Worm (Caenorhabditis elegans): ENCODE measurements around the gene F15B9.6.
A peak's percentile ranks its signal among the peaks of the same experiment; 100 is the strongest.

F15B9.6 gene

DNA sequence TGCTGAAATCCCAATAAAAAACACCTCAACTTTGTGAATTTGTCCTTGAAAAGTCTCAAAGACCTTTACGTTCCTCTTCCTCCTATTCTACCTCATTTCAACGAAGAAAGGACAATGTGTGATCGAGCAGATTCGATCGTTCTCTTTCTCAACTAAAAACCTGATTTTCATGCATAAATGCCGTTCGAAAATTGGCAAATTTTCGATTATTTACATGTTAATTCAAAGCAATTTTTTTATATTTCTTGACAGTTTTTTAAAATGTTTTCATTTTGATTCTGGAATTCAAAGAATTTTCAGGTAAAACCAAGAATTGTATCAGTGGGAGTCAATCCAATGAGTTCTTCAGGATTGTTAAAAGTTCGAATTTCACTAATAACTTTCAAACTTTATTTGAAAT, 45.4 kb upstream of the F15B9.6 start, which contains the start of gene lin-46:
Gene lin-46 (plus strand): TSS at position 301 of the 400 bp plus-strand sequence.
- TF ChIP-seq ztf-4 (tag; optimal IDR thresholded peaks at IDR 0.05) = no peak

DNA sequence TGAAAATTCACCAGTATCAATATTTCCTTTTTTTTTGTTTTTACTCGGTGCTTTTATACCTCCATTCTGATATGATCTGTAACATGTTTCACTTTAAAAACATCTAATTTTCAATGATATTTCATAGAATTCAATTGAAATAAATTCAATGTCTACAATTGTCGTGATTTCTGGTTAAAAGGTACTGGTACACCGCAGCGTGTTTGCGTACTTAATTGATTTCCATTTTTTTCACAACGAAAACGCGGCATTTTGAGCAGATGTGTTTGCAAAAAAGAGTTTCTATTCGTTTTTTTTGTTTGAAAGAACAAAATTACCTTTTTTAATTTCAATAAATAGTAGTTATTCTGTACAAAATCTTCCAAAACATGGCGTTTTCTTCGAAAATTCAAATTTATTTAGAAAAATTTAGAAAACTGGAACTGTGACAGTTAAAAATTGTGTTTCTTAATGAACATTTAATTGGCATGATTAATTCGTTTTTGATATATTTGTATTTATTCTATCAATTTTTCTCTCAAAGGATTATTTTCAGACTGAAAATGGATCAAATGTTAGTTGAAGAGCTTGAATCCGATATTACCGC, 43.3 kb upstream of the F15B9.6 start, which contains the start of gene pnn-1:
Gene pnn-1 (plus strand): TSS at position 536 of the 586 bp plus-strand sequence.
- TF ChIP-seq pqm-1 (tag; optimal IDR thresholded peaks at IDR 0.05) (no peak), nhr-20 (tag; optimal IDR thresholded peaks at IDR 0.05) (no peak), nhr-28 (tag; optimal IDR thresholded peaks at IDR 0.05) (no peak), tbx-2 (tag; optimal IDR thresholded peaks at IDR 0.05) (peak; percentile 12), F16B12.6 (tag; optimal IDR thresholded peaks at IDR 0.05) (peak; percentile 87), mdl-1 (tag; optimal IDR thresholded peaks at IDR 0.05) (no peak), ces-1 (GFP tag; optimal IDR thresholded peaks at IDR 0.05) (no peak), nhr-90 (tag; optimal IDR thresholded peaks at IDR 0.05; ENCODE audit: poor library complexity) (no peak), lin-14 (GFP tag; optimal IDR thresholded peaks at IDR 0.05) (peak; percentile 37), nhr-76 (tag; optimal IDR thresholded peaks at IDR 0.05) (no peak), lir-3 (tag; optimal IDR thresholded peaks at IDR 0.05; ENCODE audit: poor library complexity) (no peak), skn-1 (tag; optimal IDR thresholded peaks at IDR 0.05) (no peak), unc-30 (tag; optimal IDR thresholded peaks at IDR 0.05) (no peak), snu-23 (GFP tag; optimal IDR thresholded peaks at IDR 0.05) (peak; percentile 45), ceh-8 (GFP tag; optimal IDR thresholded peaks at IDR 0.05) (no peak), irx-1 (tag; optimal IDR thresholded peaks at IDR 0.05) (no peak), xbp-1 (tag; optimal IDR thresholded peaks at IDR 0.05) (peak; percentile 31), sox-4 (tag; optimal IDR thresholded peaks at IDR 0.05) (no peak), efl-1 (optimal IDR thresholded peaks at IDR 0.05) (peak; percentile 40 to 58), efl-1 (GFP tag; optimal IDR thresholded peaks at IDR 0.05 in 1 of 2) (peak; percentile 49 to 95), lin-35 (GFP tag; optimal IDR thresholded peaks at IDR 0.05) (peak; percentile 28 to 63), blmp-1 (tag; optimal IDR thresholded peaks at IDR 0.05) (peak; percentile 41), lsy-2 (tag; optimal IDR thresholded peaks at IDR 0.05) (peak; percentile 71 to 86), alr-1 (tag; optimal IDR thresholded peaks at IDR 0.05; ENCODE audit: borderline replicate concordance) (no peak), sup-37 (GFP tag; optimal IDR thresholded peaks at IDR 0.05) (no peak), nhr-237 (tag; optimal IDR thresholded peaks at IDR 0.05) (no peak), Y116A8C.19 (tag; optimal IDR thresholded peaks at IDR 0.05; ENCODE audit: borderline replicate concordance) (no peak), nhr-71 (tag; optimal IDR thresholded peaks at IDR 0.05) (peak; percentile 44), egl-27 (tag; optimal IDR thresholded peaks at IDR 0.05) (no peak), nhr-19 (GFP tag; conservative IDR thresholded peaks at IDR 0.05) (no peak), fos-1 (tag; optimal IDR thresholded peaks at IDR 0.05) (no peak), lin-15B (tag; optimal IDR thresholded peaks at IDR 0.05) (no peak), swsn-7 (tag; optimal IDR thresholded peaks at IDR 0.05) (no peak), fkh-10 (GFP tag; optimal IDR thresholded peaks at IDR 0.05) (no peak), grh-1 (GFP tag; IDR thresholded peaks at IDR 0.05) (no peak), snpc-4 (tag; optimal IDR thresholded peaks at IDR 0.05) (no peak), dpl-1 (GFP tag; optimal IDR thresholded peaks at IDR 0.05) (peak; percentile 29 to 69 (median 63)), dsc-1 (tag; optimal IDR thresholded peaks at IDR 0.05) (no peak), C16A3.4 (tag; optimal IDR thresholded peaks at IDR 0.05) (peak; percentile 44), ceh-90 (tag; optimal IDR thresholded peaks at IDR 0.05) (no peak), ceh-82 (tag; optimal IDR thresholded peaks at IDR 0.05) (no peak), fkh-8 (tag; optimal IDR thresholded peaks at IDR 0.05) (no peak), mep-1 (tag; optimal IDR thresholded peaks at IDR 0.05) (peak; percentile 58), nhr-47 (tag; optimal IDR thresholded peaks at IDR 0.05) (peak; percentile 37), unc-98 (GFP tag; IDR thresholded peaks at IDR 0.05) (no peak), mab-9 (GFP tag; IDR thresholded peaks at IDR 0.05) (no peak), jun-1 (tag; optimal IDR thresholded peaks at IDR 0.05) (no peak)
